Fruit fly (Drosophila melanogaster): ENCODE measurements around the gene mthl7.
A peak's percentile ranks its signal among the peaks of the same experiment; 100 is the strongest.

Gene mthl7

dm6 chr3L:8175818-8176217 is 4.5 kb downstream of the mthl7 start, which contains the start of gene RecQ4 (continued):
- TF ChIP-seq GATAe (GFP tag; conservative IDR thresholded peaks at IDR 0.05) (no peak), CG6689 (GFP tag; IDR thresholded peaks at IDR 0.05) (no peak), Hr51 (GFP tag; optimal IDR thresholded peaks at IDR 0.05) (no peak), chinmo (GFP tag; IDR thresholded peaks at IDR 0.05; ENCODE audit: partially characterized antibody) (0 out of 4 replicates have a peak, but pooled peaks have one; percentile 37), Trl (optimal IDR thresholded peaks at IDR 0.05) (no peak), Trl (GFP tag; optimal IDR thresholded peaks at IDR 0.05) (no peak), pum (GFP tag; optimal IDR thresholded peaks at IDR 0.05) (no peak), stwl (tag; optimal IDR thresholded peaks at IDR 0.05) (peak; percentile 77), CG7556 (GFP tag; optimal IDR thresholded peaks at IDR 0.05) (no peak), CG3407 (GFP tag; optimal IDR thresholded peaks at IDR 0.05) (no peak), ttk (GFP tag; IDR thresholded peaks at IDR 0.05) (no peak), aop (GFP tag; IDR thresholded peaks at IDR 0.05) (no peak), CG10959 (GFP tag; IDR thresholded peaks at IDR 0.05) (no peak), CG7786 (GFP tag; optimal IDR thresholded peaks at IDR 0.05) (no peak), nau (GFP tag; optimal IDR thresholded peaks at IDR 0.05) (no peak), fd102C (GFP tag; optimal IDR thresholded peaks at IDR 0.05) (no peak), Sin3A (optimal IDR thresholded peaks at IDR 0.05) (no peak), gro (GFP tag; optimal IDR thresholded peaks at IDR 0.05) (no peak), nerfin-2 (GFP tag; IDR thresholded peaks at IDR 0.05; ENCODE audit: partially characterized antibody) (no peak), sc (optimal IDR thresholded peaks at IDR 0.05) (no peak), sc (GFP tag; optimal IDR thresholded peaks at IDR 0.05) (no peak), cwo (GFP tag; optimal IDR thresholded peaks at IDR 0.05) (no peak), CG10267 (tag; optimal IDR thresholded peaks at IDR 0.05) (peak; percentile 31), CG9437 (GFP tag; optimal IDR thresholded peaks at IDR 0.05) (no peak), Optix (GFP tag; IDR thresholded peaks at IDR 0.05) (no peak), Stat92E (GFP tag; optimal IDR thresholded peaks at IDR 0.05) (peak in 1 of 3 experiments; percentile 1), CG3065 (GFP tag; optimal IDR thresholded peaks at IDR 0.05) (no peak), Mrtf (GFP tag; IDR thresholded peaks at IDR 0.05) (no peak), CG8924 (tag; optimal IDR thresholded peaks at IDR 0.05) (no peak), dan (GFP tag; IDR thresholded peaks at IDR 0.05) (no peak), Med (GFP tag) (no peak), Camta (GFP tag; optimal IDR thresholded peaks at IDR 0.05) (no peak), D19B (GFP tag; optimal IDR thresholded peaks at IDR 0.05) (no peak), NC2β (GFP tag; optimal IDR thresholded peaks at IDR 0.05) (no peak), Jarid2 (GFP tag; optimal IDR thresholded peaks at IDR 0.05) (no peak), gce (GFP tag; IDR thresholded peaks at IDR 0.05) (no peak), CG10543 (GFP tag; optimal IDR thresholded peaks at IDR 0.05) (no peak), CG7745 (tag; optimal IDR thresholded peaks at IDR 0.05) (no peak), schlank (tag; optimal IDR thresholded peaks at IDR 0.05) (no peak), CG1792 (GFP tag; optimal IDR thresholded peaks at IDR 0.05) (no peak), Sox102F (GFP tag; optimal IDR thresholded peaks at IDR 0.05) (no peak), ken (GFP tag; IDR thresholded peaks at IDR 0.05) (no peak), Ada2b (GFP tag; IDR thresholded peaks at IDR 0.05) (no peak), CG12659 (GFP tag; optimal IDR thresholded peaks at IDR 0.05) (no peak), Dll (GFP tag; IDR thresholded peaks at IDR 0.05; ENCODE audit: partially characterized antibody) (no peak), CG4360 (GFP tag; IDR thresholded peaks at IDR 0.05) (no peak), Chrac-16 (GFP tag; optimal IDR thresholded peaks at IDR 0.05) (no peak), kay (GFP tag; optimal IDR thresholded peaks at IDR 0.05) (no peak), so (GFP tag; IDR thresholded peaks at IDR 0.05) (no peak), Dbx (GFP tag; IDR thresholded peaks at IDR 0.05) (no peak), CG3281 (GFP tag; optimal IDR thresholded peaks at IDR 0.05) (no peak), ind (GFP tag; optimal IDR thresholded peaks at IDR 0.05) (no peak), sima (GFP tag; optimal IDR thresholded peaks at IDR 0.05) (no peak)
